Fruit fly (Drosophila melanogaster): ENCODE results near the gene CG10949.

CG10949 gene

DNA sequence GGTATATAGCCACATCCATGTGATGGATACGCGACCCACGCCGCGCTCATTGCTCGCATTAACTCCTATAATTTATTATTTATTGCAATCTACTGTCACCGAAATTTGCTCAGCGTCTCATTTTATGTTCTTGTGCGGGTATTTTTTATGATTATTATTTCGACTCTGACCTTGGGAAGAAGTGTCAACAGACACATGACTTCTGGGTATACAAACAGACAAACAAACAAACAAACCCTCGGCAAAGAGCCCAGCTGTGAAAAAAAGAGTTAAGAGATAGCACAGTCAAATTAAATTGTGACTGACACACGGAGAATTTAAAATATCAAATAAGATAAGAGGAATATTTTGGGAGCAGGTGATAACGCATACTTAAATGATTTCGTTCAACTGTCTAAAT lies 26.7 kb downstream of the CG10949 start (continued):
- TF ChIP-seq Eip74EF (GFP tag; optimal IDR thresholded peaks at IDR 0.05) (no peak), Fer1 (GFP tag; optimal IDR thresholded peaks at IDR 0.05) (peak; percentile 55), dati (GFP tag; IDR thresholded peaks at IDR 0.05) (no peak), Doc2 (GFP tag; IDR thresholded peaks at IDR 0.05) (no peak), Oli (tag; optimal IDR thresholded peaks at IDR 0.05) (no peak), Tbp (GFP tag; optimal IDR thresholded peaks at IDR 0.05) (no peak), CrebB (tag; optimal IDR thresholded peaks at IDR 0.05) (peak; percentile 29), Hsf (GFP tag; optimal IDR thresholded peaks at IDR 0.05) (no peak), Sin3A (optimal IDR thresholded peaks at IDR 0.05) (no peak), CG15269 (tag; optimal IDR thresholded peaks at IDR 0.05) (peak; percentile 33), lov (optimal IDR thresholded peaks at IDR 0.05) (no peak), lov (GFP tag; IDR thresholded peaks at IDR 0.05) (no peak), Antp (GFP tag; optimal IDR thresholded peaks at IDR 0.05) (no peak), ap (GFP tag; IDR thresholded peaks at IDR 0.05) (no peak), CG11398 (GFP tag; optimal IDR thresholded peaks at IDR 0.05) (no peak), psq (GFP tag; optimal IDR thresholded peaks at IDR 0.05) (no peak), CG9727 (GFP tag; optimal IDR thresholded peaks at IDR 0.05) (no peak), Ravus (GFP tag; IDR thresholded peaks at IDR 0.05) (no peak), vnd (GFP tag; IDR thresholded peaks at IDR 0.05; ENCODE audit: partially characterized antibody) (no peak), Sox102F (GFP tag; optimal IDR thresholded peaks at IDR 0.05) (no peak), Dll (GFP tag; IDR thresholded peaks at IDR 0.05; ENCODE audit: partially characterized antibody) (no peak), Elba2 (GFP tag; optimal IDR thresholded peaks at IDR 0.05) (no peak), z (GFP tag; IDR thresholded peaks at IDR 0.05) (no peak), sim (GFP tag; IDR thresholded peaks at IDR 0.05) (no peak), MTF-1 (GFP tag; optimal IDR thresholded peaks at IDR 0.05; ENCODE audit: borderline replicate concordance) (peak; percentile 10), CG4820 (GFP tag; optimal IDR thresholded peaks at IDR 0.05) (no peak), CG8290 (GFP tag; optimal IDR thresholded peaks at IDR 0.05) (no peak), CG8290 (tag; optimal IDR thresholded peaks at IDR 0.05) (peak in 1 of 2 experiments; percentile 48), CG8478 (optimal IDR thresholded peaks at IDR 0.05) (no peak), Med (GFP tag) (peak; percentile 72), sob (GFP tag; IDR thresholded peaks at IDR 0.05) (no peak), CTCF (GFP tag; optimal IDR thresholded peaks at IDR 0.05) (no peak), NK7.1 (GFP tag; optimal IDR thresholded peaks at IDR 0.05) (no peak), pho (GFP tag; optimal IDR thresholded peaks at IDR 0.05) (no peak), CG30431 (GFP tag; optimal IDR thresholded peaks at IDR 0.05) (no peak), CkIIα-i1 (GFP tag; IDR thresholded peaks at IDR 0.05) (no peak), NFAT (GFP tag; IDR thresholded peaks at IDR 0.05) (no peak), sug (tag; optimal IDR thresholded peaks at IDR 0.05) (peak; percentile 32), lilli (GFP tag; optimal IDR thresholded peaks at IDR 0.05) (no peak), CG12659 (GFP tag; optimal IDR thresholded peaks at IDR 0.05) (peak; percentile 12), CG6765 (GFP tag; optimal IDR thresholded peaks at IDR 0.05) (peak; percentile 18), CG17385 (GFP tag; optimal IDR thresholded peaks at IDR 0.05) (peak; percentile 3), CG13287 (GFP tag; IDR thresholded peaks at IDR 0.05; ENCODE audit: partially characterized antibody) (no peak), fd3F (GFP tag; optimal IDR thresholded peaks at IDR 0.05) (no peak), CG7987 (GFP tag; optimal IDR thresholded peaks at IDR 0.05) (peak; percentile 59), CG18619 (GFP tag; optimal IDR thresholded peaks at IDR 0.05) (no peak), CG10267 (tag; optimal IDR thresholded peaks at IDR 0.05) (no peak), CG9797 (GFP tag; optimal IDR thresholded peaks at IDR 0.05) (no peak), phol (tag; optimal IDR thresholded peaks at IDR 0.05) (no peak), schlank (tag; optimal IDR thresholded peaks at IDR 0.05) (peak; percentile 11), Camta (GFP tag; optimal IDR thresholded peaks at IDR 0.05) (peak; percentile 30), Nf-YB (GFP tag; optimal IDR thresholded peaks at IDR 0.05) (no peak), CG11696 (GFP tag; IDR thresholded peaks at IDR 0.05) (no peak), CG14050 (GFP tag; IDR thresholded peaks at IDR 0.05) (no peak)
